Worm (Caenorhabditis elegans) whole organism, L3 larva: ENCODE data around the gene sup-9.

Experiments
- R02D3.7 ChIP-seq: fragments of 150-350 bp; optimal IDR thresholded peaks from 2 replicates; lab custom pipeline; 2014; ENCODE audit warnings: missing biosample characterization, missing genetic modification characterization
- ZK546.5 ChIP-seq: sonication (generic microtip); optimal IDR thresholded peaks from 2 replicates; lab custom pipeline; 2017; ENCODE audit warnings: missing biosample characterization, missing genetic modification characterization
- aly-2 ChIP-seq: fragments of 150-350 bp; optimal IDR thresholded peaks from 2 replicates; lab custom pipeline; 2014; ENCODE audit warnings: missing biosample characterization, missing genetic modification characterization
- ama-1 ChIP-seq: fragments of 150-350 bp; optimal IDR thresholded peaks from 2 replicates; lab custom pipeline; 2018
- ceh-16 ChIP-seq: sonication (generic microtip); optimal IDR thresholded peaks from 2 replicates; lab custom pipeline; 2017; ENCODE audit warnings: missing biosample characterization, missing genetic modification characterization
- ceh-28 ChIP-seq: fragments of 150-350 bp; optimal IDR thresholded peaks from 2 replicates; lab custom pipeline; 2014; ENCODE audit warnings: missing biosample characterization, missing genetic modification reagents, missing genetic modification characterization
- ceh-82 ChIP-seq: fragments of 150-350 bp; optimal IDR thresholded peaks from 2 replicates; lab custom pipeline; 2014; ENCODE audit warnings: missing biosample characterization, missing genetic modification characterization
- daf-12 ChIP-seq: fragments of 150-350 bp; optimal IDR thresholded peaks from 2 replicates; lab custom pipeline; 2014; ENCODE audit warnings: missing biosample characterization, missing genetic modification reagents, missing genetic modification characterization
- egl-5 ChIP-seq: fragments of 150-350 bp; optimal IDR thresholded peaks from 2 replicates; lab custom pipeline; 2017; ENCODE audit warnings: missing biosample characterization, missing genetic modification reagents, missing genetic modification characterization, inconsistent platforms
- elt-1 ChIP-seq: fragments of 150-350 bp; optimal IDR thresholded peaks from 2 replicates; lab custom pipeline; 2014; ENCODE audit warnings: missing biosample characterization, missing genetic modification characterization
- elt-2 ChIP-seq: sonication (generic microtip); optimal IDR thresholded peaks from 2 replicates; lab custom pipeline; 2016; ENCODE audit warnings: missing genetic modification reagents, mild to moderate bottlenecking, missing genetic modification characterization, missing compliant biosample characterization
- elt-3 ChIP-seq, 3 experiments: fragments of 150-350 bp in 1 of 3; sonication (generic microtip) in 2 of 3; optimal IDR thresholded peaks; 2 replicates in 2 of 3; 4 replicates in 1 of 3; lab custom pipeline; 2014 to 2017; ENCODE audit warnings: missing biosample characterization in 3 of 3, missing genetic modification characterization in 3 of 3
- eor-1 ChIP-seq, 2 experiments: fragments of 150-350 bp; optimal IDR thresholded peaks; 2 replicates each; lab custom pipeline; 2014 to 2018; ENCODE audit warnings: missing biosample characterization in 2 of 2, missing genetic modification characterization in 2 of 2
- fkh-10 ChIP-seq: sonication (generic microtip); optimal IDR thresholded peaks from 2 replicates; lab custom pipeline; 2017; ENCODE audit warnings: missing biosample characterization, missing genetic modification reagents, missing genetic modification characterization
- fos-1 ChIP-seq: fragments of 150-350 bp; optimal IDR thresholded peaks from 2 replicates; lab custom pipeline; 2014; ENCODE audit warnings: missing biosample characterization, missing genetic modification characterization
- hmg-11 ChIP-seq: sonication (generic microtip); optimal IDR thresholded peaks from 2 replicates; lab custom pipeline; 2016; ENCODE audit warnings: missing genetic modification characterization, missing compliant biosample characterization
- lsy-12 ChIP-seq: sonication (generic microtip); optimal IDR thresholded peaks from 2 replicates; lab custom pipeline; 2016; ENCODE audit warnings: mild to moderate bottlenecking, missing genetic modification characterization, missing compliant biosample characterization
- mdl-1 ChIP-seq: fragments of 150-350 bp; optimal IDR thresholded peaks from 2 replicates; lab custom pipeline; 2014; ENCODE audit warnings: missing biosample characterization, missing genetic modification characterization
- nhr-11 ChIP-seq: fragments of 150-350 bp; optimal IDR thresholded peaks from 2 replicates; lab custom pipeline; 2014; ENCODE audit warnings: missing biosample characterization, missing genetic modification characterization
- nhr-12 ChIP-seq: fragments of 150-350 bp; optimal IDR thresholded peaks from 2 replicates; lab custom pipeline; 2014; ENCODE audit warnings: missing biosample characterization, missing genetic modification characterization
- nhr-237 ChIP-seq: fragments of 150-350 bp; optimal IDR thresholded peaks from 2 replicates; lab custom pipeline; 2014; ENCODE audit warnings: missing biosample characterization, missing genetic modification characterization
- nhr-28 ChIP-seq: fragments of 150-350 bp; optimal IDR thresholded peaks from 2 replicates; lab custom pipeline; 2014; ENCODE audit warnings: missing biosample characterization, missing genetic modification characterization
- nhr-43 ChIP-seq: sonication (generic microtip); optimal IDR thresholded peaks from 2 replicates; lab custom pipeline; 2016; ENCODE audit warnings: mild to moderate bottlenecking, missing genetic modification characterization, missing compliant biosample characterization; ENCODE audit not compliant: poor library complexity, severe bottlenecking
- nhr-67 ChIP-seq: fragments of 150-350 bp; optimal IDR thresholded peaks from 2 replicates; lab custom pipeline; 2014; ENCODE audit warnings: missing biosample characterization, missing genetic modification characterization
- nhr-76 ChIP-seq: fragments of 150-350 bp; sonication (generic microtip); optimal IDR thresholded peaks from 5 replicates; lab custom pipeline; 2014; ENCODE audit warnings: missing biosample characterization, missing genetic modification characterization
- sea-2 ChIP-seq: fragments of 150-350 bp; sonication (generic microtip); optimal IDR thresholded peaks from 4 replicates; lab custom pipeline; 2014; ENCODE audit warnings: missing biosample characterization, missing genetic modification reagents, missing genetic modification characterization
- skn-1 ChIP-seq: fragments of 150-350 bp; optimal IDR thresholded peaks from 2 replicates; lab custom pipeline; 2014; ENCODE audit warnings: missing biosample characterization, missing genetic modification characterization
- tbx-2 ChIP-seq: sonication (generic microtip); optimal IDR thresholded peaks from 2 replicates; lab custom pipeline; 2016; ENCODE audit warnings: mild to moderate bottlenecking, missing genetic modification characterization, missing compliant biosample characterization
- unc-39 ChIP-seq: sonication (generic microtip); optimal IDR thresholded peaks from 4 replicates; lab custom pipeline; 2017; ENCODE audit warnings: missing biosample characterization, missing genetic modification characterization
- unc-62 ChIP-seq: fragments of 150-350 bp; sonication (generic microtip); optimal IDR thresholded peaks from 4 replicates; lab custom pipeline; 2014; ENCODE audit warnings: missing biosample characterization, missing genetic modification reagents, missing genetic modification characterization
- ztf-11 ChIP-seq: fragments of 150-350 bp; optimal IDR thresholded peaks from 2 replicates; lab custom pipeline; 2014; ENCODE audit warnings: missing biosample characterization, missing genetic modification characterization
- ztf-4 ChIP-seq: fragments of 150-350 bp; optimal IDR thresholded peaks from 2 replicates; lab custom pipeline; 2014; ENCODE audit warnings: missing biosample characterization, missing genetic modification characterization

sup-9 gene

DNA sequence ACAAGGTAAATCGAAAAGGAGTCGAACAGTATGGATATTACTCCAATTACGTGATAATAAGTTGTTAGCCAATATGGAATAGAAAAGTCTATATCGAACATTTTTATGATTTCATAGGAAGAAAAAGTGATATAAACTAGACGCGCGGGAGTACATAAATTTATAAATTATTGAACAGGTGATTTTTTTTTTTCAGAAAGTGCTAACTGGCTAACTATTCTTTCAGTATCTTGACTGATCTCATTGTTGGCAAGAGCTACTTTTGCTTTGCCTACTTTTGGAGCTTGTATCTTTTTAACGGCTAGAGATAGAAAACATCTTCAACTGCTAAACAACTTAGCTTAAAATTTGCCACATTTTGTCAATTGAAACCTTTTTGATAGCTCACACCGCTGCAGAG is 15.9 kb upstream of the sup-9 start, which contains the start of gene sri-60:
sri-60 (minus strand) TSS at position 101 of the 400 bp plus-strand sequence.
- TF ChIP-seq egl-5 (tag; lab: Kevin White, UChicago) (no peak), ceh-28 (tag; lab: Kevin White, UChicago) (no peak), ceh-82 (tag; lab: Kevin White, UChicago) (no peak), nhr-12 (no peak), skn-1 (tag; lab: Kevin White, UChicago) (no peak), mdl-1 (tag; lab: Kevin White, UChicago) (no peak), nhr-11 (tag; lab: Kevin White, UChicago) (no peak), elt-2 (tag; lab: Kevin White, UChicago) (no peak), tbx-2 (tag; lab: Kevin White, UChicago) (no peak), eor-1 (tag; optimal IDR thresholded peaks at IDR 0.05; lab: Kevin White, UChicago) (no peak), lsy-12 (tag; lab: Kevin White, UChicago) (no peak), nhr-237 (tag; lab: Kevin White, UChicago) (no peak), ztf-11 (no peak), ceh-16 (no peak), hmg-11 (tag; lab: Kevin White, UChicago) (no peak), nhr-67 (no peak), nhr-28 (tag; lab: Kevin White, UChicago) (no peak)

DNA sequence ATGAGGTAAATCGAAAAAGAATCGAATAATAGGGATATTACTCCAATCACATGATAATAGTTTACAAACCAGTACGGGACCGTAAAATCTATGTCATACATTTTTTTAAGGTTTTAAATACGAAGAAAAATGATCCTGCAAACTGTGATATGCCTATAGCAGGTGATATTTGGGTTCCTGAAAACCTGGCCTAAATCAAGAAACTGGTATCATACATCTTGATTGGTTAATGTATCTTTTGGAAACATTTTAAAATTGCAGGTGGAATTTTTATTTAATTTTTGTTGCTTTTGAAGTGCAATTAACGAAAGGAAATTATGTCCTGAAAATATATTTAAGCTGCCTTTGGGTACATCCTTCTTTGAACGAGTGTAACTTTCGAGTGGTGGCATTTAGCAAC is 13.4 kb upstream of the sup-9 start, which contains the start of gene sri-61:
sri-61 (minus strand) TSS at position 101 of the 400 bp plus-strand sequence.
- TF ChIP-seq elt-3 (tag; optimal IDR thresholded peaks at IDR 0.05; lab: Kevin White, UChicago): no peak
- TF ChIP-seq unc-62 (GFP tag; lab: Kevin White, UChicago): no peak
- no peak for TF ChIP-seq ceh-82 (tag; lab: Kevin White, UChicago)
- TF ChIP-seq fkh-10 (GFP tag; lab: Kevin White, UChicago): no peak

DNA sequence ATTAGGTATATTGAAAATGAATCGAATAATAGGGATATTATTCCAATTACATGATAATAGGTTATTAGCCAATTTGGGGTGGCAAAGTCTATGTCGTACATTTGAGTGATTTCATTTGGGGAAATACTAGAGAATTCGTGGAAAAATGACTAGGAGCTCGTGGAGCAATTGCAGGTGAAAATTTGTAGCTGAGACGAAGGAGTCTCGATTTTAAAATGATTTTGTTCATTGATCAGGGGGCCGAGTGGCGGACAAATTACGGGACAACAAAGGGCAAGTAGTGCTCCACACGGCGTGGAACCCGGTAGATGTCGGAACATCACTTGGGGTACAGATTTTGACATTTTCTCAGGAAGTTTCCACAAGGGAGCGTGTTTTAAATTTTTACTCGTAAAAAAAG is 11.6 kb upstream of the sup-9 start, which contains the start of gene sri-62:
sri-62 (minus strand) TSS at position 101 of the 400 bp plus-strand sequence.
- TF ChIP-seq fkh-10 (GFP tag; lab: Kevin White, UChicago): no peak
- TF ChIP-seq, all 47 proteins: peak for 0

DNA sequence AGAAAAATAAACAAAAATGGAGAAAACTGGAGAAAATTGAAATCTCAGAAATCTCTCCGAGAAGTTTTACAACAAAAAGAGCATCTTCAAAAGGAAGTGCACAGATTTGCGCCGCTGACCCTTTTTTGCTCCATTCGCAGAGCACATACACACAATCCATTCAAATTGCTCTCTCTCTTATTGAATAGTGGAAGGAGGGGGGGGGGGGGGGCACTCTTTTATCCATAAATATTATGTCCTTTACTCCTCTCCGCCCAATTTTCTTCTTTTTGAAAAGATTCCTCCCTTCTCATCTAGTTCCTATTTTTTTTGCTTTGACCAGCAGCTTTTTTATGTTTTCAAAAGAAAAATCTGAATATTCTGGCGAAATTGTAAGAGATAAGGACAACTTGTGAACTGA is 8.3 kb upstream of the sup-9 start:
- TF ChIP-seq fkh-10 (GFP tag; lab: Kevin White, UChicago) (peak; percentile 56), nhr-76 (no peak), nhr-43 (no peak), nhr-67 (no peak), eor-1 (tag; optimal IDR thresholded peaks at IDR 0.05; lab: Kevin White, UChicago) (no peak), aly-2 (tag; lab: Kevin White, UChicago) (no peak), sea-2 (GFP tag; lab: Kevin White, UChicago) (no peak)

- TF ChIP-seq ceh-16 (no peak), nhr-28 (tag; lab: Kevin White, UChicago) (no peak), R02D3.7 (tag; lab: Kevin White, UChicago) (no peak), ama-1 (lab: Kevin White, UChicago) (no peak), ZK546.5 (tag; lab: Kevin White, UChicago) (no peak), unc-39 (tag; lab: Kevin White, UChicago) (no peak)
These were observed 5.6 kb upstream of the sup-9 start, which contains the start of gene set-11 for ce11 chrII:2692476-2692875. TSS of gene set-11 (minus strand) at chrII:2692576.

DNA sequence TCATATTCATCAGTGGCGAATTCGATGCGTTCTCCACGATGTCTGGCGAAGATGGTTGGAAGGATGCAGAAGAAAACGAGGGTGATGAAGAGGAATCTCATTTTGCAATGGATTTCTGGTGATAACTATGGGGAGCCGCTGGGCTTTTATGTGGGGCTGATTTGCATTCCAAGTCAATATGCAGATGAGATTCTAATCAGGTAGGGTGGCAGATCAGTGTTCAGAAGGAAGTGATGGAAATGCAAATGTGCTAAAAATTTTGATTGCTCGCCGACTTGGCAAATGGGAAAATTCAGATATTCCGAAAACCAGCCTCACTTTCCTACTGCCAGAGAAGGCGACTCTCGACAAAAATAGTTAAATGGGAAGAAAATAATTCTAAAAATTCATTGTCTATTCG is 3.3 kb upstream of the sup-9 start, which contains the start of gene nspf-3:
nspf-3 (minus strand) TSS at position 101 of the 400 bp plus-strand sequence.
- no peak for TF ChIP-seq elt-1 (tag; lab: Kevin White, UChicago)
- no peak for TF ChIP-seq unc-62 (GFP tag; lab: Kevin White, UChicago)
- TF ChIP-seq fos-1: no peak
- TF ChIP-seq nhr-237 (tag; lab: Kevin White, UChicago): no peak
- no peak for TF ChIP-seq ZK546.5 (tag; lab: Kevin White, UChicago)
- no peak for TF ChIP-seq aly-2 (tag; lab: Kevin White, UChicago)
- TF ChIP-seq ama-1 (lab: Kevin White, UChicago): no peak
- no peak for TF ChIP-seq ztf-4
- TF ChIP-seq daf-12 (tag; lab: Kevin White, UChicago): no peak
- TF ChIP-seq, all 47 proteins: peak for 0
